Fruit fly (Drosophila melanogaster): ENCODE results near the gene mbm.

mbm gene

dm6 chr2L:294452-295362 lies 21.2 kb upstream of the mbm start, which contains the start of the genes U2af38 and Stip1:
Gene U2af38 (minus strand): TSS chr2L:294681.
Gene Stip1 (plus strand): TSS chr2L:295122.
- TF ChIP-seq CG33017 (tag; optimal IDR thresholded peaks at IDR 0.05) (no peak), tj (GFP tag; optimal IDR thresholded peaks at IDR 0.05) (peak; percentile 62), toe (GFP tag; optimal IDR thresholded peaks at IDR 0.05) (no peak), Crg-1 (GFP tag; optimal IDR thresholded peaks at IDR 0.05) (peak; percentile 4), cnc (optimal IDR thresholded peaks at IDR 0.05) (no peak), pad (GFP tag; optimal IDR thresholded peaks at IDR 0.05) (peak; percentile 9), CG7045 (GFP tag; optimal IDR thresholded peaks at IDR 0.05) (no peak), CG1620 (GFP tag; optimal IDR thresholded peaks at IDR 0.05) (peak; percentile 14), CG5204 (GFP tag; optimal IDR thresholded peaks at IDR 0.05) (no peak), Mnt (GFP tag; optimal IDR thresholded peaks at IDR 0.05) (peak; percentile 49), CG14711 (tag; optimal IDR thresholded peaks at IDR 0.05) (peak; percentile 98), ovo (GFP tag; optimal IDR thresholded peaks at IDR 0.05) (no peak), Clk (GFP tag; optimal IDR thresholded peaks at IDR 0.05) (no peak), CG11617 (GFP tag; optimal IDR thresholded peaks at IDR 0.05) (peak; percentile 30), cic (GFP tag; optimal IDR thresholded peaks at IDR 0.05) (no peak), bab1 (GFP tag; optimal IDR thresholded peaks at IDR 0.05) (peak; percentile 17), CG12768 (GFP tag; optimal IDR thresholded peaks at IDR 0.05) (peak; percentile 5), CG7101 (tag; optimal IDR thresholded peaks at IDR 0.05) (peak; percentile 54), kay (GFP tag; ENCODE audit: borderline replicate concordance) (no peak), Hr96 (GFP tag; optimal IDR thresholded peaks at IDR 0.05) (no peak)

dm6 chr2L:292301-292700 lies 18.8 kb upstream of the mbm start, which contains the start of gene CG11562:
Gene CG11562 (plus strand): TSS chr2L:292419.
- no peak for TF ChIP-seq Clk (GFP tag; optimal IDR thresholded peaks at IDR 0.05)
- no peak for TF ChIP-seq pad (GFP tag; optimal IDR thresholded peaks at IDR 0.05)
- TF ChIP-seq CG11617 (GFP tag; optimal IDR thresholded peaks at IDR 0.05): no peak
- TF ChIP-seq kay (GFP tag; ENCODE audit: borderline replicate concordance): no peak
- TF ChIP-seq tj (GFP tag; optimal IDR thresholded peaks at IDR 0.05): no peak
- TF ChIP-seq CG14711 (tag; optimal IDR thresholded peaks at IDR 0.05): no peak
- no peak for TF ChIP-seq cnc (optimal IDR thresholded peaks at IDR 0.05)
- TF ChIP-seq CG7045 (GFP tag; optimal IDR thresholded peaks at IDR 0.05): no peak
- no peak for TF ChIP-seq CG1620 (GFP tag; optimal IDR thresholded peaks at IDR 0.05)
- TF ChIP-seq Mnt (GFP tag; optimal IDR thresholded peaks at IDR 0.05): no peak
- TF ChIP-seq CG12768 (GFP tag; optimal IDR thresholded peaks at IDR 0.05): no peak
- no peak for TF ChIP-seq Crg-1 (GFP tag; optimal IDR thresholded peaks at IDR 0.05)
- no peak for TF ChIP-seq Hr96 (GFP tag; optimal IDR thresholded peaks at IDR 0.05)
- TF ChIP-seq bab1 (GFP tag; optimal IDR thresholded peaks at IDR 0.05): no peak
- no peak for TF ChIP-seq ovo (GFP tag; optimal IDR thresholded peaks at IDR 0.05)
- no peak for TF ChIP-seq CG5204 (GFP tag; optimal IDR thresholded peaks at IDR 0.05)
- TF ChIP-seq toe (GFP tag; optimal IDR thresholded peaks at IDR 0.05): no peak
- no peak for TF ChIP-seq CG7101 (tag; optimal IDR thresholded peaks at IDR 0.05)
- no peak for TF ChIP-seq CG33017 (tag; optimal IDR thresholded peaks at IDR 0.05)
- no peak for TF ChIP-seq cic (GFP tag; optimal IDR thresholded peaks at IDR 0.05)

- TF ChIP-seq bab1 (GFP tag; optimal IDR thresholded peaks at IDR 0.05) (no peak), pad (GFP tag; optimal IDR thresholded peaks at IDR 0.05) (no peak), CG11617 (GFP tag; optimal IDR thresholded peaks at IDR 0.05) (no peak), CG14711 (tag; optimal IDR thresholded peaks at IDR 0.05) (no peak), CG12768 (GFP tag; optimal IDR thresholded peaks at IDR 0.05) (no peak), toe (GFP tag; optimal IDR thresholded peaks at IDR 0.05) (no peak), Mnt (GFP tag; optimal IDR thresholded peaks at IDR 0.05) (no peak), Hr96 (GFP tag; optimal IDR thresholded peaks at IDR 0.05) (no peak), kay (GFP tag; ENCODE audit: borderline replicate concordance) (no peak), tj (GFP tag; optimal IDR thresholded peaks at IDR 0.05) (no peak), CG7045 (GFP tag; optimal IDR thresholded peaks at IDR 0.05) (no peak), Crg-1 (GFP tag; optimal IDR thresholded peaks at IDR 0.05) (no peak), CG5204 (GFP tag; optimal IDR thresholded peaks at IDR 0.05) (no peak), ovo (GFP tag; optimal IDR thresholded peaks at IDR 0.05) (no peak), CG1620 (GFP tag; optimal IDR thresholded peaks at IDR 0.05) (no peak)
These were observed 18.1 kb upstream of the mbm start, which contains the start of gene CG3625 for dm6 chr2L:291657-292056. Gene CG3625 (minus strand): TSS chr2L:291795.

dm6 chr2L:290949-291348 lies 17.4 kb upstream of the mbm start:
- no peak for TF ChIP-seq ovo (GFP tag; optimal IDR thresholded peaks at IDR 0.05)
- no peak for TF ChIP-seq kay (GFP tag; ENCODE audit: borderline replicate concordance)
- no peak for TF ChIP-seq CG1620 (GFP tag; optimal IDR thresholded peaks at IDR 0.05)
- TF ChIP-seq cnc (optimal IDR thresholded peaks at IDR 0.05): no peak
- TF ChIP-seq Mnt (GFP tag; optimal IDR thresholded peaks at IDR 0.05): no peak
- no peak for TF ChIP-seq Crg-1 (GFP tag; optimal IDR thresholded peaks at IDR 0.05)
- TF ChIP-seq pad (GFP tag; optimal IDR thresholded peaks at IDR 0.05): no peak
- no peak for TF ChIP-seq CG33017 (tag; optimal IDR thresholded peaks at IDR 0.05)
- TF ChIP-seq CG5204 (GFP tag; optimal IDR thresholded peaks at IDR 0.05): no peak
- TF ChIP-seq toe (GFP tag; optimal IDR thresholded peaks at IDR 0.05): no peak
- no peak for TF ChIP-seq tj (GFP tag; optimal IDR thresholded peaks at IDR 0.05)
- TF ChIP-seq CG11617 (GFP tag; optimal IDR thresholded peaks at IDR 0.05): no peak

- TF ChIP-seq cic (GFP tag; optimal IDR thresholded peaks at IDR 0.05): no peak
- no peak for TF ChIP-seq toe (GFP tag; optimal IDR thresholded peaks at IDR 0.05)
- TF ChIP-seq CG12768 (GFP tag; optimal IDR thresholded peaks at IDR 0.05): no peak
- no peak for TF ChIP-seq CG11617 (GFP tag; optimal IDR thresholded peaks at IDR 0.05)
- no peak for TF ChIP-seq CG7101 (tag; optimal IDR thresholded peaks at IDR 0.05)
- TF ChIP-seq CG7045 (GFP tag; optimal IDR thresholded peaks at IDR 0.05): no peak
- no peak for TF ChIP-seq pad (GFP tag; optimal IDR thresholded peaks at IDR 0.05)
- TF ChIP-seq cnc (optimal IDR thresholded peaks at IDR 0.05): no peak
- TF ChIP-seq Mnt (GFP tag; optimal IDR thresholded peaks at IDR 0.05): no peak
- TF ChIP-seq CG14711 (tag; optimal IDR thresholded peaks at IDR 0.05): no peak
- TF ChIP-seq CG1620 (GFP tag; optimal IDR thresholded peaks at IDR 0.05): no peak
- TF ChIP-seq ovo (GFP tag; optimal IDR thresholded peaks at IDR 0.05): no peak
- no peak for TF ChIP-seq Crg-1 (GFP tag; optimal IDR thresholded peaks at IDR 0.05)
- TF ChIP-seq CG5204 (GFP tag; optimal IDR thresholded peaks at IDR 0.05): no peak
- TF ChIP-seq bab1 (GFP tag; optimal IDR thresholded peaks at IDR 0.05): no peak
- no peak for TF ChIP-seq tj (GFP tag; optimal IDR thresholded peaks at IDR 0.05)
These were observed 16.9 kb upstream of the mbm start for dm6 chr2L:290373-290772.

Measured in whole organism, adult.